Fruit fly (Drosophila melanogaster) whole organism, embryonic: ENCODE results near the gene KFase.
A peak's percentile ranks its signal among the peaks of the same experiment; 100 is the strongest.

Source experiments
- Adf1 ChIP-seq: fragments of 200-800 bp; sonication (Bioruptor generic); IDR thresholded peaks from 2 replicates; pipeline ENCODE4 v1.3.6; 2022; ENCODE audit warnings: missing biosample characterization, missing genetic modification characterization
- CG13287 ChIP-seq: fragments of 200-800 bp; sonication (Bioruptor generic); IDR thresholded peaks from 2 replicates; pipeline ENCODE4 v1.3.6; 2022; ENCODE audit warnings: missing biosample characterization, missing genetic modification characterization; ENCODE audit not compliant: partially characterized antibody
- CG1529 ChIP-seq: fragments of 200-800 bp; sonication (Bioruptor generic); optimal IDR thresholded peaks from 3 replicates; lab custom pipeline; 2018; ENCODE audit warnings: missing biosample characterization, missing genetic modification characterization
- CG16813 ChIP-seq: fragments of 200-800 bp; sonication (Bioruptor generic); IDR thresholded peaks from 3 replicates; pipeline ENCODE4 v1.3.6; 2022; ENCODE audit warnings: missing biosample characterization, missing genetic modification characterization; ENCODE audit not compliant: partially characterized antibody
- CG2712 ChIP-seq: fragments of 200-800 bp; optimal IDR thresholded peaks from 3 replicates; lab custom pipeline; 2019; ENCODE audit warnings: missing biosample characterization, mild to moderate bottlenecking, missing genetic modification characterization, moderate library complexity
- CG32772 ChIP-seq: fragments of 200-800 bp; sonication (Bioruptor generic); IDR thresholded peaks from 2 replicates; pipeline ENCODE4 v1.3.6; 2022; ENCODE audit warnings: missing biosample characterization, missing genetic modification characterization
- CG34422 ChIP-seq: fragments of 200-800 bp; sonication (Bioruptor generic); IDR thresholded peaks from 3 replicates; pipeline ENCODE4 v1.3.6; 2022; ENCODE audit warnings: missing biosample characterization, missing genetic modification characterization
- CG4404 ChIP-seq: fragments of 200-800 bp; sonication (Bioruptor generic); IDR thresholded peaks from 2 replicates; pipeline ENCODE4 v1.3.6; 2022; ENCODE audit warnings: missing biosample characterization, missing genetic modification characterization
- CG4854 ChIP-seq: fragments of 200-800 bp; sonication (Bioruptor generic); optimal IDR thresholded peaks from 2 replicates; lab custom pipeline; 2016; ENCODE audit warnings: missing biosample characterization, missing genetic modification characterization, inconsistent platforms
- CG6791 ChIP-seq: fragments of 200-800 bp; sonication (Bioruptor generic); IDR thresholded peaks from 3 replicates; pipeline ENCODE4 v1.3.6; 2022; ENCODE audit warnings: missing biosample characterization, missing genetic modification characterization; ENCODE audit not compliant: partially characterized antibody
- Deaf1 ChIP-seq: fragments of 200-800 bp; optimal IDR thresholded peaks from 3 replicates; lab custom pipeline; 2019; ENCODE audit warnings: missing biosample characterization, mild to moderate bottlenecking, missing genetic modification characterization, moderate library complexity
- Dek ChIP-seq: fragments of 200-800 bp; sonication (Bioruptor generic); optimal IDR thresholded peaks from 3 replicates; lab custom pipeline; 2019; ENCODE audit warnings: missing biosample characterization, mild to moderate bottlenecking, missing genetic modification characterization, moderate library complexity
- Drgx ChIP-seq: fragments of 200-800 bp; sonication (Bioruptor generic); IDR thresholded peaks from 2 replicates; pipeline ENCODE4 v1.3.6; 2022; ENCODE audit warnings: missing biosample characterization, missing genetic modification characterization
- HLH4C ChIP-seq: fragments of 200-800 bp; sonication (Bioruptor generic); IDR thresholded peaks from 3 replicates; pipeline ENCODE4 v1.3.6; 2022; ENCODE audit warnings: missing biosample characterization, missing genetic modification characterization; ENCODE audit not compliant: partially characterized antibody
- Hand ChIP-seq: fragments of 200-800 bp; sonication (Bioruptor generic); optimal IDR thresholded peaks from 2 replicates; lab custom pipeline; 2017; ENCODE audit warnings: mild to moderate bottlenecking, missing biosample characterization, missing genetic modification reagents, missing genetic modification characterization
- Hr3 ChIP-seq: fragments of 200-800 bp; sonication (Bioruptor generic); optimal IDR thresholded peaks from 3 replicates; lab custom pipeline; 2016; ENCODE audit warnings: missing biosample characterization, missing genetic modification characterization
- Jarid2 ChIP-seq: fragments of 200-800 bp; sonication (Bioruptor generic); optimal IDR thresholded peaks from 3 replicates; lab custom pipeline; 2017; ENCODE audit warnings: mild to moderate bottlenecking, missing biosample characterization, missing genetic modification reagents, missing genetic modification characterization
- Nf-YB ChIP-seq: fragments of 200-800 bp; sonication (Bioruptor generic); optimal IDR thresholded peaks from 3 replicates; lab custom pipeline; 2019; ENCODE audit warnings: missing biosample characterization, mild to moderate bottlenecking, missing genetic modification characterization, moderate library complexity
- Nf-YC ChIP-seq: fragments of 200-800 bp; optimal IDR thresholded peaks from 3 replicates; lab custom pipeline; 2019; ENCODE audit warnings: missing biosample characterization, mild to moderate bottlenecking, missing genetic modification characterization, moderate library complexity
- Opbp ChIP-seq: fragments of 200-800 bp; sonication (Bioruptor generic); IDR thresholded peaks from 3 replicates; pipeline ENCODE4 v1.3.6; 2022; ENCODE audit warnings: missing biosample characterization, missing genetic modification characterization; ENCODE audit not compliant: partially characterized antibody
- Scr ChIP-seq: fragments of 200-800 bp; sonication (Bioruptor generic); IDR thresholded peaks from 2 replicates; pipeline ENCODE4 v1.3.6; 2022; ENCODE audit warnings: missing biosample characterization, missing genetic modification characterization; ENCODE audit not compliant: partially characterized antibody
- Sin3A ChIP-seq: fragments of >200 bp; optimal IDR thresholded peaks from 2 replicates; lab custom pipeline; 2018
- Trl ChIP-seq, 3 experiments: fragments of >200 bp in 2 of 3; fragments of 200-800 bp in 1 of 3; sonication (Bioruptor generic) in 1 of 3; optimal IDR thresholded peaks; 2 replicates in 1 of 3; 3 replicates in 2 of 3; lab custom pipeline; 2016 to 2017; ENCODE audit warnings: missing biosample characterization in 1 of 3, missing genetic modification characterization in 1 of 3
- ab ChIP-seq: fragments of 200-800 bp; sonication (Bioruptor generic); optimal IDR thresholded peaks from 2 replicates; lab custom pipeline; 2016; ENCODE audit warnings: missing biosample characterization, missing genetic modification characterization
- amos ChIP-seq: fragments of 200-800 bp; sonication (Bioruptor generic); IDR thresholded peaks from 2 replicates; pipeline ENCODE4 v1.3.6; 2022; ENCODE audit warnings: missing biosample characterization, missing genetic modification characterization; ENCODE audit not compliant: partially characterized antibody
- ash1 ChIP-seq: fragments of 200-800 bp; sonication (Bioruptor generic); optimal IDR thresholded peaks from 2 replicates; lab custom pipeline; 2018; ENCODE audit warnings: missing biosample characterization, mild to moderate bottlenecking, missing genetic modification characterization
- chinmo ChIP-seq: fragments of 200-800 bp; sonication (Bioruptor generic); IDR thresholded peaks from 4 replicates; pipeline ENCODE4 v1.3.6; 2022; ENCODE audit warnings: missing biosample characterization, missing genetic modification characterization; ENCODE audit not compliant: partially characterized antibody
- ewg ChIP-seq: fragments of 200-800 bp; sonication (Bioruptor generic); optimal IDR thresholded peaks from 3 replicates; lab custom pipeline; 2017; ENCODE audit warnings: mild to moderate bottlenecking, missing biosample characterization, missing genetic modification reagents, missing genetic modification characterization
- gcm ChIP-seq: fragments of 200-800 bp; sonication (Bioruptor generic); optimal IDR thresholded peaks from 2 replicates; lab custom pipeline; 2019; ENCODE audit warnings: missing biosample characterization, mild to moderate bottlenecking, missing genetic modification characterization, moderate library complexity
- hb ChIP-seq: fragments of 200-800 bp; sonication (Bioruptor generic); IDR thresholded peaks from 3 replicates; pipeline ENCODE4 v1.3.6; 2022; ENCODE audit warnings: missing biosample characterization, missing genetic modification characterization; ENCODE audit not compliant: partially characterized antibody
- her ChIP-seq: fragments of 200-800 bp; sonication (Bioruptor generic); optimal IDR thresholded peaks from 2 replicates; lab custom pipeline; 2016; ENCODE audit warnings: missing biosample characterization, missing genetic modification characterization
- jumu ChIP-seq: fragments of 200-800 bp; sonication (Bioruptor generic); optimal IDR thresholded peaks from 3 replicates; lab custom pipeline; 2016; ENCODE audit warnings: missing biosample characterization, missing genetic modification characterization
- lov ChIP-seq, 2 experiments: fragments of 200-800 bp in 1 of 2; fragments of >200 bp in 1 of 2; sonication (Bioruptor generic) in 1 of 2; IDR thresholded peaks in 1 of 2; optimal IDR thresholded peaks in 1 of 2; 2 replicates in 1 of 2; 3 replicates in 1 of 2; pipeline versions ENCODE4 v1.3.6 to Lab custom; 2017 to 2022; ENCODE audit warnings: missing biosample characterization in 1 of 2, missing genetic modification characterization in 1 of 2
- p53 ChIP-seq: fragments of 200-800 bp; sonication (Bioruptor generic); optimal IDR thresholded peaks from 2 replicates; lab custom pipeline; 2016; ENCODE audit warnings: missing biosample characterization, missing genetic modification characterization
- pros ChIP-seq: fragments of 200-800 bp; sonication (Bioruptor generic); optimal IDR thresholded peaks from 3 replicates; lab custom pipeline; 2019; ENCODE audit warnings: missing biosample characterization, mild to moderate bottlenecking, missing genetic modification characterization, moderate library complexity
- ro ChIP-seq: fragments of 200-800 bp; sonication (Bioruptor generic); IDR thresholded peaks from 2 replicates; pipeline ENCODE4 v1.3.6; 2022; ENCODE audit warnings: missing biosample characterization, missing genetic modification characterization
- sd ChIP-seq: fragments of 200-800 bp; sonication (Bioruptor generic); optimal IDR thresholded peaks from 3 replicates; lab custom pipeline; 2018; ENCODE audit warnings: missing biosample characterization, mild to moderate bottlenecking, missing genetic modification characterization, moderate library complexity
- seq ChIP-seq: fragments of 200-800 bp; sonication (Bioruptor generic); IDR thresholded peaks from 2 replicates; pipeline ENCODE4 v1.3.6; 2022; ENCODE audit warnings: missing biosample characterization, missing genetic modification characterization
- sna ChIP-seq: fragments of 200-800 bp; sonication (Bioruptor generic); IDR thresholded peaks from 2 replicates; pipeline ENCODE4 v1.3.6; 2022; ENCODE audit warnings: missing biosample characterization, missing genetic modification characterization; ENCODE audit not compliant: partially characterized antibody
- stwl ChIP-seq: fragments of 200-800 bp; sonication (Bioruptor generic); optimal IDR thresholded peaks from 3 replicates; lab custom pipeline; 2018; ENCODE audit warnings: missing biosample characterization, mild to moderate bottlenecking, missing genetic modification characterization, moderate library complexity
- trem ChIP-seq: fragments of 200-800 bp; optimal IDR thresholded peaks from 3 replicates; lab custom pipeline; 2019; ENCODE audit warnings: missing biosample characterization, mild to moderate bottlenecking, missing genetic modification characterization, moderate library complexity
- ttk ChIP-seq: fragments of 200-800 bp; sonication (Bioruptor generic); IDR thresholded peaks from 2 replicates; pipeline ENCODE4 v2.1.2; 2022; ENCODE audit warnings: missing biosample characterization, missing genetic modification characterization
- unc-4 ChIP-seq: fragments of 200-800 bp; sonication (Bioruptor generic); IDR thresholded peaks from 2 replicates; pipeline ENCODE4 v1.3.6; 2022; ENCODE audit warnings: missing biosample characterization, missing genetic modification characterization; ENCODE audit not compliant: partially characterized antibody
- unpg ChIP-seq: fragments of 200-800 bp; sonication (Bioruptor generic); optimal IDR thresholded peaks from 3 replicates; lab custom pipeline; 2018; ENCODE audit warnings: missing biosample characterization, mild to moderate bottlenecking, missing genetic modification characterization, moderate library complexity
- vvl ChIP-seq: fragments of 200-800 bp; sonication (Bioruptor generic); IDR thresholded peaks from 2 replicates; pipeline ENCODE4 v1.3.6; 2022; ENCODE audit warnings: missing biosample characterization, missing genetic modification characterization
- zen2 ChIP-seq: fragments of 200-800 bp; sonication (Bioruptor generic); IDR thresholded peaks from 3 replicates; pipeline ENCODE4 v1.3.6; 2022; ENCODE audit warnings: missing biosample characterization, missing genetic modification characterization; ENCODE audit not compliant: partially characterized antibody
- zf30C ChIP-seq: fragments of 200-800 bp; sonication (Bioruptor generic); optimal IDR thresholded peaks from 3 replicates; lab custom pipeline; 2018; ENCODE audit warnings: missing biosample characterization, mild to moderate bottlenecking, missing genetic modification characterization

KFase gene

DNA sequence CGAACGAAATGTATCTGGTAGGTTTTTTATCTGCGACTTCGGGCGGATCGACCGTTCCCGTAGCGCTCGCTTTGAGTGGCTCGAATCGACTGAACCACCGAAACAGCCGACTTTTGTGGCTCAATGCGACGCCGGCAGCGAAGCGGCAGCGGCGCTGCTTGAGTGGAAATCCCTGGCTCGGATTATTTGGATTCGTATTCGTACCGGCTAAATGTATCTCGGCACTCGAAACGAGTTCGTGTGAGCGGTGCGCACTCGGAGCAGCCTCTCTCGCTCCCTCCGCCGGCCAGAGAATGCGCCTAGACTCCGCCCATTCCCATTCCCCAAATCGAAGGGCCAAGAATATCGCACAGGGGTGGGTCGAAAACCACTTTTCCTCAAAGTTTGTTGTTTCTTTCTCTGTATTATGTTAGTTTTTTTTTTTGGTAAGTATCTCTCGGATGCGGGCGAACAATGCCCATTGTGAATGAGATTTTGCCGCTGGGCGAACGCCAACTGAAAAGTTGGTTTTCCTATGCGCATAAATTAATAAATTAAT is 47.6 kb upstream of the KFase start (continued):
- TF ChIP-seq Drgx (no peak), ab (GFP tag; lab: Kevin White, UChicago) (no peak), unc-4 (GFP tag; lab: Robert Waterston, UW) (peak; percentile 39; the same call in 1 of the 2 replicates), CG4854 (GFP tag; lab: Kevin White, UChicago) (no peak), Jarid2 (GFP tag; lab: Kevin White, UChicago) (peak; percentile 89), Hand (GFP tag; lab: Kevin White, UChicago) (no peak), Nf-YB (GFP tag; lab: Kevin White, UChicago) (peak; percentile 97), CG16813 (GFP tag; lab: Robert Waterston, UW) (peak; percentile 14; the same call in 1 of the 3 replicates), CG13287 (GFP tag; lab: Robert Waterston, UW) (peak; percentile 57), hb (GFP tag; lab: Robert Waterston, UW) (no peak), CG34422 (GFP tag; lab: Robert Waterston, UW) (peak; percentile 27; the same call in 1 of the 3 replicates), Scr (GFP tag; lab: Robert Waterston, UW) (peak; percentile 47; the same call in 1 of the 2 replicates), ash1 (GFP tag; lab: Kevin White, UChicago) (peak; percentile 8), ewg (GFP tag; lab: Kevin White, UChicago) (peak; percentile 33), Trl (optimal IDR thresholded peaks at IDR 0.05; lab: Kevin White, UChicago) (peak in 1 of 2 experiments; percentile 9), Trl (GFP tag; optimal IDR thresholded peaks at IDR 0.05; lab: Kevin White, UChicago) (no peak), p53 (no peak), Dek (tag; lab: Kevin White, UChicago) (no peak), chinmo (GFP tag; lab: Robert Waterston, UW) (peak; percentile 82; the same call in 1 of the 4 replicates), ro (no peak), CG32772 (GFP tag; lab: Robert Waterston, UW) (peak; percentile 41; the same call in 1 of the 2 replicates), unpg (GFP tag; lab: Kevin White, UChicago) (no peak), sd (peak; percentile 74), CG1529 (no peak), stwl (no peak), trem (tag; lab: Kevin White, UChicago) (peak; percentile 15), ttk (GFP tag; lab: Robert Waterston, UW) (peak; percentile 15; the same call in 1 of the 2 replicates), Nf-YC (tag; lab: Kevin White, UChicago) (peak; percentile 97), gcm (GFP tag; lab: Kevin White, UChicago) (peak; percentile 68), her (no peak), Hr3 (no peak), pros (GFP tag; lab: Kevin White, UChicago) (peak; percentile 66), Opbp (GFP tag; lab: Robert Waterston, UW) (peak; percentile 73; the same call in 2 of the 3 replicates), HLH4C (GFP tag; lab: Robert Waterston, UW) (peak; percentile 31; the same call in 1 of the 3 replicates), seq (GFP tag; lab: Robert Waterston, UW) (peak; percentile 55; the same call in 1 of the 2 replicates), CG6791 (GFP tag; lab: Robert Waterston, UW) (peak; percentile 44; the same call in 1 of the 3 replicates), Sin3A (lab: Kevin White, UChicago) (no peak), lov (optimal IDR thresholded peaks at IDR 0.05; lab: Kevin White, UChicago) (no peak), lov (GFP tag; IDR thresholded peaks at IDR 0.05; lab: Robert Waterston, UW) (0 out of 3 replicates have a peak, but pooled peaks have one; percentile 34), vvl (GFP tag; lab: Robert Waterston, UW) (peak; percentile 66; the same call in 1 of the 2 replicates), Adf1 (GFP tag; lab: Robert Waterston, UW) (peak; percentile 94), sna (GFP tag; lab: Robert Waterston, UW) (peak; percentile 62; the same call in 1 of the 2 replicates), Deaf1 (tag; lab: Kevin White, UChicago) (peak; percentile 97), zen2 (GFP tag; lab: Robert Waterston, UW) (no peak; the same call in 2 of the 3 replicates), CG2712 (tag; lab: Kevin White, UChicago) (peak; percentile 81), jumu (GFP tag; lab: Kevin White, UChicago) (no peak), CG4404 (GFP tag; lab: Robert Waterston, UW) (no peak), zf30C (GFP tag; lab: Kevin White, UChicago) (peak; percentile 64), amos (peak; percentile 60; the same call in 1 of the 2 replicates)
